Fruit fly (Drosophila melanogaster) whole organism, wandering third instar larva: ENCODE results near the gene slp2.

Experiments
- HLH106 ChIP-seq: fragments of 200-800 bp; optimal IDR thresholded peaks from 3 replicates; lab custom pipeline; 2019; ENCODE audit warnings: missing biosample characterization, mild to moderate bottlenecking, missing genetic modification characterization, moderate library complexity
- Jra ChIP-seq: sonication (Bioruptor generic); optimal IDR thresholded peaks from 2 replicates; lab custom pipeline; 2016; ENCODE audit warnings: missing biosample characterization, missing genetic modification characterization
- Mio ChIP-seq: sonication (Bioruptor generic); optimal IDR thresholded peaks from 2 replicates; lab custom pipeline; 2016; ENCODE audit warnings: missing biosample characterization, missing genetic modification characterization
- OdsH ChIP-seq: fragments of 200-800 bp; sonication (Bioruptor generic); optimal IDR thresholded peaks from 2 replicates; lab custom pipeline; 2016; ENCODE audit warnings: missing biosample characterization, mild to moderate bottlenecking, missing genetic modification characterization
- dl ChIP-seq, 2 experiments: fragments of 175-275, 200-275 bp in 1 of 2; fragments of 200-275 bp in 1 of 2; sonication (Bioruptor generic); optimal IDR thresholded peaks; lab custom pipeline; 2018; ENCODE audit warnings: mild to moderate bottlenecking in 2 of 2, missing biosample characterization in 2 of 2, missing genetic modification characterization in 2 of 2, moderate library complexity in 2 of 2; ENCODE audit not compliant: partially characterized antibody in 2 of 2, insufficient read depth in 1 of 2
- pan ChIP-seq: fragments of >200 bp; optimal IDR thresholded peaks from 2 replicates; lab custom pipeline; 2017
- sv ChIP-seq: fragments of 200-800 bp; sonication (Bioruptor generic); optimal IDR thresholded peaks from 3 replicates; lab custom pipeline; 2016; ENCODE audit warnings: missing biosample characterization, missing genetic modification characterization

DNA sequence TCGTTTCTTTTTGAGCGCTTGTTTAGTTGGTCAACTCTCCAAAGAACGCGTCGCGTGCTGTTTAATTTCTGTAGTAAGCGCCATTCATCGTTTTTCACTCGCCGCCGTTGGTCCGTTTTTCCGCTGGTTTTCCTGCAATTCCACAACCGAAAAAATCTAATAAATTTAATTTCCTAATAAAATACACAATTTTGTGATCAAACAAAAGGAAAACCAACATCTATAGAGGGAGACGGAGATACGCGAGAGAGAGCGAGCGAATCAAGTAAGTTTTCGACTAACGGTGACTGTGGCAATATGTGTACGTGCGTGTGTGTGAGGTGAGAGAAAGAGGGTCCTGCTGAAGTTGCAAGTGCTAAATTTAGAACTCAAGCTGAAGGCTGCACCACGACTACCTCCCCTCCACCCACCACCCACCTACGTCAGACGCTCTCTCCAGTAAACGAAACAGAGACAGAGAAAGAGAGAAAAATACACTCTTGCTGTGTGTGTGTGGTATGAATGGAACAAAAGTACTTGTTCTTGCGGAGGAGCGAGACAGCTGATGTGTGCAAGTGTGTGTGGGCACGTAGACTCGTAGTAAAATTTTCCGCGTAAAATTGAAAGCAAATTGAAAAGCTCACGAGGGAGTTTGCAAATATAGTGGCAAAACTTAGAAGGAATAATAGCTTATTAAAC is 33.0 kb upstream of the slp2 start, which contains the start of gene Reph:
- TF ChIP-seq pan, result no peak
- peak; percentile 60 to 75 for TF ChIP-seq dl (GFP tag; optimal IDR thresholded peaks at IDR 0.05; lab: Kevin White, UChicago; ENCODE audit: insufficient read depth in 1 of 2, partially characterized antibody in 2 of 2)
- no peak for TF ChIP-seq sv (GFP tag; lab: Kevin White, UChicago)
- no peak for TF ChIP-seq Jra (GFP tag; lab: Kevin White, UChicago)
- peak; percentile 21 for TF ChIP-seq HLH106 (tag; lab: Kevin White, UChicago)
- no peak for TF ChIP-seq OdsH
- TF ChIP-seq Mio (GFP tag; lab: Kevin White, UChicago), result no peak
